In the genomic region with DNA sequence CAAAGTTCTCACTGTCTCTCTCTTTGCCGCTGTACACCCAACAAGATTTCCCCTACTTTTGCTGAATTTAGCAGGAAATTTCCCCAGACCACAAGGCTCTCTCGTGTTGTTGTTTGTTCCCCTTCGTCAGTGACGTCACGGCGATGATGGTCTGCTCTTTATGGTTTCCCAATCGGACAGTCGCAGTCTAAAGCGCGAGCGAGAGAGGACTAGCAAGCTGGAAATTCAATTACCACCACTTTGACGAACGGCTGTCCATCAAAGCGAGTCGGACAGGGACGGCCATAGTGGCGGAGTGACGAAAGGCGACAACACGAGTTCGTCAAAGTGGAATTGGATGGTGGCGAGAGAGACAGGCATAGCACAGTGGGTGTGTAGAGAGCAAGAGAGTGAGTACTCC, we compare ENCODE assay signal across 7 fruit fly cellular contexts.
TF ChIP-seq lines count a peak whose summit lies in the region.

No protein-coding gene starts in this region.

- TF ChIP-seq CTCF in S2 (optimal IDR thresholded peaks at IDR 0.05; lab: Kevin White, UChicago): peak; percentile 56 to 75
- TF ChIP-seq CTCF in whole organism, embryonic (GFP tag; optimal IDR thresholded peaks at IDR 0.05; lab: Kevin White, UChicago): no peak

TF ChIP-seq in whole organism, 6 proteins besides CTCF, POLR2A, EP300 and RAD21:
- TF ChIP-seq usp (GFP tag; optimal IDR thresholded peaks at IDR 0.05; lab: Kevin White, UChicago) (no peak), Dll (optimal IDR thresholded peaks at IDR 0.05; lab: Kevin White, UChicago) (peak; percentile 72), EcR (GFP tag; optimal IDR thresholded peaks at IDR 0.05; lab: Kevin White, UChicago) (peak in 1 of 2 experiments; percentile 29), CG8478 (optimal IDR thresholded peaks at IDR 0.05; lab: Kevin White, UChicago) (peak; percentile 97), pan (optimal IDR thresholded peaks at IDR 0.05; lab: Kevin White, UChicago) (no peak), psq (optimal IDR thresholded peaks at IDR 0.05; lab: Kevin White, UChicago) (no peak)

TF ChIP-seq in whole organism, adult, 20 proteins besides CTCF, POLR2A, EP300 and RAD21:
- TF ChIP-seq kay (GFP tag; lab: Kevin White, UChicago; ENCODE audit: borderline replicate concordance) (no peak), bab1 (GFP tag; optimal IDR thresholded peaks at IDR 0.05; lab: Kevin White, UChicago) (peak; percentile 2), toe (GFP tag; optimal IDR thresholded peaks at IDR 0.05; lab: Kevin White, UChicago) (peak; percentile 42), ovo (GFP tag; optimal IDR thresholded peaks at IDR 0.05; lab: Kevin White, UChicago) (no peak), pad (GFP tag; optimal IDR thresholded peaks at IDR 0.05; lab: Kevin White, UChicago) (peak; percentile 100)

TF ChIP-seq in whole organism, embryonic, 481 proteins besides CTCF, POLR2A, EP300 and RAD21 (continues in another document):
- TF ChIP-seq wor (GFP tag; IDR thresholded peaks at IDR 0.05; lab: Robert Waterston, UW) (no peak), p53 (GFP tag; optimal IDR thresholded peaks at IDR 0.05; lab: Kevin White, UChicago) (no peak), CG10543 (GFP tag; optimal IDR thresholded peaks at IDR 0.05; lab: Kevin White, UChicago) (peak; percentile 47), unpg (GFP tag; optimal IDR thresholded peaks at IDR 0.05; lab: Kevin White, UChicago) (no peak), CG10366 (GFP tag; IDR thresholded peaks at IDR 0.05; lab: Robert Waterston, UW) (no peak), CG15479 (GFP tag; optimal IDR thresholded peaks at IDR 0.05; lab: Kevin White, UChicago) (no peak), fd96Cb (tag; optimal IDR thresholded peaks at IDR 0.05; lab: Kevin White, UChicago) (no peak), CG4404 (GFP tag; IDR thresholded peaks at IDR 0.05; lab: Robert Waterston, UW) (no peak), CG13424 (tag; optimal IDR thresholded peaks at IDR 0.05; lab: Kevin White, UChicago) (no peak), ham (GFP tag; IDR thresholded peaks at IDR 0.05; lab: Robert Waterston, UW) (no peak), phol (tag; optimal IDR thresholded peaks at IDR 0.05; lab: Kevin White, UChicago) (no peak), Hr78 (GFP tag; optimal IDR thresholded peaks at IDR 0.05; lab: Kevin White, UChicago) (no peak), Hr51 (GFP tag; optimal IDR thresholded peaks at IDR 0.05; lab: Kevin White, UChicago) (no peak), Mad (GFP tag; optimal IDR thresholded peaks at IDR 0.05; lab: Kevin White, UChicago) (no peak), toy (GFP tag; IDR thresholded peaks at IDR 0.05; lab: Robert Waterston, UW) (no peak), maf-S (GFP tag; optimal IDR thresholded peaks at IDR 0.05; lab: Kevin White, UChicago) (no peak), nau (GFP tag; optimal IDR thresholded peaks at IDR 0.05; lab: Kevin White, UChicago) (no peak), Adf1 (GFP tag; IDR thresholded peaks at IDR 0.05; lab: Robert Waterston, UW) (peak; percentile 88), Atf-2 (GFP tag; optimal IDR thresholded peaks at IDR 0.05; lab: Kevin White, UChicago) (no peak), lilli (GFP tag; optimal IDR thresholded peaks at IDR 0.05; lab: Kevin White, UChicago) (peak; percentile 3)

TF ChIP-seq in whole organism, prepupa, 60 proteins besides CTCF, POLR2A, EP300 and RAD21:
- TF ChIP-seq eg (GFP tag; IDR thresholded peaks at IDR 0.05; lab: Robert Waterston, UW): no peak
- TF ChIP-seq spab (GFP tag; optimal IDR thresholded peaks at IDR 0.05; lab: Kevin White, UChicago): no peak
- TF ChIP-seq vri (GFP tag; optimal IDR thresholded peaks at IDR 0.05; lab: Kevin White, UChicago): no peak
- TF ChIP-seq CG10669 (GFP tag; optimal IDR thresholded peaks at IDR 0.05; lab: Kevin White, UChicago): no peak
- TF ChIP-seq CG34406 (GFP tag; optimal IDR thresholded peaks at IDR 0.05; lab: Kevin White, UChicago): no peak
- TF ChIP-seq Ets96B (tag; optimal IDR thresholded peaks at IDR 0.05; lab: Kevin White, UChicago): no peak
- no peak for TF ChIP-seq OdsH (GFP tag; optimal IDR thresholded peaks at IDR 0.05; lab: Kevin White, UChicago)
- TF ChIP-seq CG7368 (GFP tag; optimal IDR thresholded peaks at IDR 0.05; lab: Kevin White, UChicago): no peak
- TF ChIP-seq acj6 (GFP tag; optimal IDR thresholded peaks at IDR 0.05; lab: Kevin White, UChicago): no peak
- no peak for TF ChIP-seq fd59A (GFP tag; optimal IDR thresholded peaks at IDR 0.05; lab: Kevin White, UChicago)
- no peak for TF ChIP-seq CG8119 (GFP tag; IDR thresholded peaks at IDR 0.05; lab: Robert Waterston, UW)
- peak; percentile 90 for TF ChIP-seq fkh (GFP tag; optimal IDR thresholded peaks at IDR 0.05; lab: Kevin White, UChicago)
- TF ChIP-seq CG11762 (GFP tag; optimal IDR thresholded peaks at IDR 0.05; lab: Kevin White, UChicago; ENCODE audit: insufficient read depth): no peak
- TF ChIP-seq svp (GFP tag; lab: Kevin White, UChicago): peak; percentile 53
- no peak for TF ChIP-seq CG6276 (GFP tag; optimal IDR thresholded peaks at IDR 0.05; lab: Kevin White, UChicago)
- no peak for TF ChIP-seq Sox102F (GFP tag; optimal IDR thresholded peaks at IDR 0.05; lab: Kevin White, UChicago)
- TF ChIP-seq Ets21C (GFP tag; optimal IDR thresholded peaks at IDR 0.05; lab: Kevin White, UChicago): no peak
- TF ChIP-seq CG31627 (GFP tag; optimal IDR thresholded peaks at IDR 0.05; lab: Kevin White, UChicago): no peak
- peak; percentile 28 for TF ChIP-seq Sox14 (GFP tag; optimal IDR thresholded peaks at IDR 0.05; lab: Kevin White, UChicago)

TF ChIP-seq in whole organism, pupa, 21 proteins besides CTCF, POLR2A, EP300 and RAD21:
- no peak for TF ChIP-seq gl (tag; optimal IDR thresholded peaks at IDR 0.05; lab: Kevin White, UChicago)
- peak; percentile 32; the same call in 1 of the 2 replicates for TF ChIP-seq CG32121 (GFP tag; IDR thresholded peaks at IDR 0.05; lab: Robert Waterston, UW)
- TF ChIP-seq fd96Ca (GFP tag; IDR thresholded peaks at IDR 0.05; lab: Robert Waterston, UW): peak; percentile 64; the same call in 2 of the 3 replicates

TF ChIP-seq in whole organism, wandering third instar larva, 38 proteins besides CTCF, POLR2A, EP300 and RAD21:
- no peak for TF ChIP-seq Sp1 (GFP tag; optimal IDR thresholded peaks at IDR 0.05; lab: Kevin White, UChicago)
- TF ChIP-seq HLH106 (tag; optimal IDR thresholded peaks at IDR 0.05; lab: Kevin White, UChicago): no peak
- no peak for TF ChIP-seq lola (GFP tag; optimal IDR thresholded peaks at IDR 0.05; lab: Kevin White, UChicago)
- peak; percentile 21 to 29 for TF ChIP-seq dl (GFP tag; optimal IDR thresholded peaks at IDR 0.05; lab: Kevin White, UChicago; ENCODE audit: insufficient read depth in 1 of 2, partially characterized antibody in 2 of 2)
- TF ChIP-seq pan (optimal IDR thresholded peaks at IDR 0.05; lab: Kevin White, UChicago): no peak
- no peak for TF ChIP-seq h (GFP tag; optimal IDR thresholded peaks at IDR 0.05; lab: Kevin White, UChicago)
- TF ChIP-seq fru (GFP tag; optimal IDR thresholded peaks at IDR 0.05; lab: Kevin White, UChicago): no peak
- peak; percentile 74 for TF ChIP-seq Dif (GFP tag; optimal IDR thresholded peaks at IDR 0.05; lab: Kevin White, UChicago; ENCODE audit: partially characterized antibody)
- TF ChIP-seq Vsx2 (GFP tag; optimal IDR thresholded peaks at IDR 0.05; lab: Kevin White, UChicago; ENCODE audit: partially characterized antibody): peak; percentile 83
- TF ChIP-seq psq (GFP tag; optimal IDR thresholded peaks at IDR 0.05; lab: Kevin White, UChicago): peak; percentile 44
- no peak for TF ChIP-seq OdsH (GFP tag; optimal IDR thresholded peaks at IDR 0.05; lab: Kevin White, UChicago)
